Worm (Caenorhabditis elegans) whole organism, L1 larva: ENCODE measurements around the gene hrg-4.

Experiments
- C34B4.2 ChIP-seq: sonication (generic microtip); optimal IDR thresholded peaks from 2 replicates; lab custom pipeline; 2017; ENCODE audit warnings: mild to moderate bottlenecking, missing genetic modification characterization, missing compliant biosample characterization
- F16B12.6 ChIP-seq: fragments of 150-350 bp; optimal IDR thresholded peaks from 2 replicates; lab custom pipeline; 2014; ENCODE audit warnings: missing biosample characterization, missing genetic modification characterization
- aly-2 ChIP-seq: fragments of 150-350 bp; optimal IDR thresholded peaks from 2 replicates; lab custom pipeline; 2014; ENCODE audit warnings: missing biosample characterization, missing genetic modification characterization
- ama-1 ChIP-seq: fragments of 150-350 bp; optimal IDR thresholded peaks from 2 replicates; lab custom pipeline; 2014
- blmp-1 ChIP-seq: fragments of 150-350 bp; optimal IDR thresholded peaks from 2 replicates; lab custom pipeline; 2014; ENCODE audit warnings: missing biosample characterization, missing genetic modification characterization
- ceh-8 ChIP-seq: fragments of 200-800 bp; sonication (Bioruptor generic); optimal IDR thresholded peaks from 2 replicates; lab custom pipeline; 2018; ENCODE audit warnings: mild to moderate bottlenecking, missing genetic modification characterization, moderate library complexity, missing compliant biosample characterization
- ceh-88 ChIP-seq: fragments of 200-800 bp; sonication (Bioruptor generic); IDR thresholded peaks from 2 replicates; pipeline ENCODE4 v1.3.6; 2022; ENCODE audit warnings: missing genetic modification characterization, missing compliant biosample characterization
- dpl-1 ChIP-seq, 3 experiments: fragments of 150-350 bp in 2 of 3; sonication (generic microtip) in 1 of 3; optimal IDR thresholded peaks; 2 replicates each; lab custom pipeline; 2014 to 2017; ENCODE audit warnings: missing biosample characterization in 3 of 3, missing genetic modification characterization in 3 of 3, missing genetic modification reagents in 3 of 3
- dsc-1 ChIP-seq: sonication (generic microtip); optimal IDR thresholded peaks from 2 replicates; lab custom pipeline; 2016; ENCODE audit warnings: mild to moderate bottlenecking, missing genetic modification characterization, missing compliant biosample characterization
- efl-1 ChIP-seq, 4 experiments: fragments of 150-350 bp; optimal IDR thresholded peaks in 3 of 4; peaks in 1 of 4; 1 replicate in 1 of 4; 2 replicates in 3 of 4; lab custom pipeline; 2014; ENCODE audit warnings: missing biosample characterization in 2 of 4, missing genetic modification characterization in 2 of 4, missing genetic modification reagents in 2 of 4
- egl-13 ChIP-seq: sonication (generic microtip); optimal IDR thresholded peaks from 2 replicates; lab custom pipeline; 2016; ENCODE audit warnings: missing genotype, missing genetic modification reagents, missing genetic modification characterization, missing compliant biosample characterization
- egl-27 ChIP-seq, 2 experiments: fragments of 150-350 bp in 1 of 2; sonication (generic microtip); optimal IDR thresholded peaks; 3 replicates each; lab custom pipeline; 2017 to 2018; ENCODE audit warnings: missing biosample characterization in 2 of 2, missing genetic modification characterization in 2 of 2, missing genetic modification reagents in 2 of 2
- elt-2 ChIP-seq: sonication (generic microtip); optimal IDR thresholded peaks from 2 replicates; lab custom pipeline; 2016; ENCODE audit warnings: missing genetic modification characterization, mild to moderate bottlenecking, inconsistent platforms, missing compliant biosample characterization, missing genetic modification reagents
- elt-3 ChIP-seq, 6 experiments: fragments of 150-350 bp in 1 of 6; sonication (generic microtip); optimal IDR thresholded peaks; 2 replicates each; lab custom pipeline; 2017 to 2018; ENCODE audit warnings: missing biosample characterization in 6 of 6, missing genetic modification characterization in 6 of 6, inconsistent platforms in 1 of 6
- ets-5 ChIP-seq: fragments of 200-800 bp; sonication (Bioruptor generic); IDR thresholded peaks from 2 replicates; pipeline ENCODE4 v1.3.6; 2022; ENCODE audit warnings: missing genetic modification characterization, missing compliant biosample characterization
- fkh-10 ChIP-seq: sonication (generic microtip); optimal IDR thresholded peaks from 2 replicates; lab custom pipeline; 2017; ENCODE audit warnings: missing biosample characterization, missing genetic modification reagents, missing genetic modification characterization
- fkh-8 ChIP-seq: sonication (generic microtip); optimal IDR thresholded peaks from 2 replicates; lab custom pipeline; 2016; ENCODE audit warnings: mild to moderate bottlenecking, missing genetic modification characterization, missing compliant biosample characterization
- grh-1 ChIP-seq: fragments of 200-800 bp; sonication (Bioruptor generic); IDR thresholded peaks from 2 replicates; pipeline ENCODE4 v1.3.6; 2022; ENCODE audit warnings: missing genetic modification reagents, missing genetic modification characterization, missing compliant biosample characterization
- isw-1 ChIP-seq: fragments of 200-800 bp; sonication (Bioruptor generic); IDR thresholded peaks from 2 replicates; pipeline ENCODE4 v1.3.6; 2022; ENCODE audit warnings: missing genetic modification characterization, missing compliant biosample characterization
- jun-1 ChIP-seq: fragments of 150-350 bp; optimal IDR thresholded peaks from 2 replicates; lab custom pipeline; 2014; ENCODE audit warnings: missing biosample characterization, missing genetic modification reagents, missing genetic modification characterization
- lin-13 ChIP-seq: fragments of 150-350 bp; optimal IDR thresholded peaks from 2 replicates; lab custom pipeline; 2014; ENCODE audit warnings: missing biosample characterization, missing genetic modification reagents, missing genetic modification characterization
- lin-14 ChIP-seq: fragments of 200-800 bp; sonication (Bioruptor generic); optimal IDR thresholded peaks from 2 replicates; lab custom pipeline; 2018; ENCODE audit warnings: mild to moderate bottlenecking, missing genetic modification characterization, moderate library complexity, missing compliant biosample characterization
- lir-3 ChIP-seq: sonication (generic microtip); optimal IDR thresholded peaks from 2 replicates; lab custom pipeline; 2016; ENCODE audit warnings: mild to moderate bottlenecking, missing genetic modification characterization, moderate library complexity, missing compliant biosample characterization; ENCODE audit not compliant: poor library complexity
- lsy-2 ChIP-seq, 2 experiments: fragments of 150-350 bp; optimal IDR thresholded peaks; 2 replicates each; lab custom pipeline; 2014; ENCODE audit warnings: missing biosample characterization in 2 of 2, missing genetic modification characterization in 2 of 2
- mab-9 ChIP-seq: fragments of 200-800 bp; sonication (Bioruptor generic); IDR thresholded peaks from 2 replicates; pipeline ENCODE4 v1.3.6; 2022; ENCODE audit warnings: missing genetic modification reagents, missing genetic modification characterization, missing compliant biosample characterization
- mdl-1 ChIP-seq, 2 experiments: fragments of 150-350 bp; optimal IDR thresholded peaks; 2 replicates each; lab custom pipeline; 2014 to 2017; ENCODE audit warnings: missing biosample characterization in 2 of 2, missing genetic modification characterization in 2 of 2, inconsistent platforms in 1 of 2
- nhr-11 ChIP-seq: fragments of 150-350 bp; optimal IDR thresholded peaks from 2 replicates; lab custom pipeline; 2014; ENCODE audit warnings: missing biosample characterization, missing genetic modification characterization
- nhr-19 ChIP-seq: fragments of 200-800 bp; sonication (Bioruptor generic); conservative IDR thresholded peaks from 2 replicates; pipeline ENCODE4 v1.3.6; 2022; ENCODE audit warnings: missing genetic modification characterization, missing compliant biosample characterization
- nhr-71 ChIP-seq: sonication (generic microtip); optimal IDR thresholded peaks from 2 replicates; lab custom pipeline; 2016; ENCODE audit warnings: mild to moderate bottlenecking, missing genetic modification characterization, moderate library complexity, missing compliant biosample characterization
- nhr-85 ChIP-seq: sonication (generic microtip); peaks from one replicate; lab custom pipeline; 2016; ENCODE audit warnings: missing genetic modification characterization, inconsistent platforms, missing compliant biosample characterization
- pag-3 ChIP-seq: sonication (generic microtip); optimal IDR thresholded peaks from 2 replicates; lab custom pipeline; 2017; ENCODE audit warnings: missing genetic modification characterization, mild to moderate bottlenecking, missing compliant biosample characterization, antibody characterized with exemption, borderline replicate concordance; ENCODE audit not compliant: insufficient read depth
- skn-1 ChIP-seq: fragments of 150-350 bp; optimal IDR thresholded peaks from 2 replicates; lab custom pipeline; 2014; ENCODE audit warnings: missing biosample characterization, missing genetic modification characterization
- snpc-4 ChIP-seq: fragments of 150-350 bp; optimal IDR thresholded peaks from 2 replicates; lab custom pipeline; 2014; ENCODE audit warnings: missing biosample characterization, missing genetic modification characterization
- snu-23 ChIP-seq: sonication (generic microtip); optimal IDR thresholded peaks from 2 replicates; lab custom pipeline; 2016; ENCODE audit warnings: missing genetic modification characterization, missing compliant biosample characterization
- sox-4 ChIP-seq: sonication (generic microtip); optimal IDR thresholded peaks from 2 replicates; lab custom pipeline; 2016; ENCODE audit warnings: missing genetic modification characterization, missing compliant biosample characterization
- sptf-1 ChIP-seq: fragments of 150-350 bp; optimal IDR thresholded peaks from 2 replicates; lab custom pipeline; 2014; ENCODE audit warnings: missing biosample characterization, missing genetic modification characterization
- sup-37 ChIP-seq: fragments of 200-800 bp; sonication (Bioruptor generic); optimal IDR thresholded peaks from 2 replicates; lab custom pipeline; 2018; ENCODE audit warnings: mild to moderate bottlenecking, missing genetic modification characterization, missing compliant biosample characterization
- swsn-7 ChIP-seq: sonication (generic microtip); optimal IDR thresholded peaks from 2 replicates; lab custom pipeline; 2016; ENCODE audit warnings: missing genetic modification characterization, missing compliant biosample characterization
- tbx-2 ChIP-seq: sonication (generic microtip); optimal IDR thresholded peaks from 2 replicates; lab custom pipeline; 2016; ENCODE audit warnings: missing genetic modification characterization, missing compliant biosample characterization
- tlp-1 ChIP-seq: fragments of 150-350 bp; optimal IDR thresholded peaks from 2 replicates; lab custom pipeline; 2014; ENCODE audit warnings: missing biosample characterization, missing genetic modification characterization
- unc-130 ChIP-seq: fragments of 150-350 bp; optimal IDR thresholded peaks from 2 replicates; lab custom pipeline; 2017; ENCODE audit warnings: missing biosample characterization, missing genetic modification characterization, inconsistent platforms
- unc-86 ChIP-seq: sonication (generic microtip); optimal IDR thresholded peaks from 2 replicates; lab custom pipeline; 2016; ENCODE audit warnings: missing genetic modification characterization, missing compliant biosample characterization
- unc-98 ChIP-seq: fragments of 200-800 bp; sonication (Bioruptor generic); IDR thresholded peaks from 2 replicates; pipeline ENCODE4 v1.3.6; 2022; ENCODE audit warnings: missing genetic modification characterization, missing compliant biosample characterization
- zag-1 ChIP-seq: fragments of 150-350 bp; optimal IDR thresholded peaks from 2 replicates; lab custom pipeline; 2014; ENCODE audit warnings: missing biosample characterization, missing genetic modification characterization
- zip-4 ChIP-seq: fragments of 200-800 bp; sonication (Bioruptor generic); optimal IDR thresholded peaks from 2 replicates; lab custom pipeline; 2018; ENCODE audit warnings: mild to moderate bottlenecking, missing genetic modification characterization, moderate library complexity, missing compliant biosample characterization
- ztf-11 ChIP-seq, 2 experiments: sonication (generic microtip); optimal IDR thresholded peaks; 2 replicates each; lab custom pipeline; 2016 to 2017; ENCODE audit warnings: missing genetic modification characterization in 2 of 2, missing biosample characterization in 1 of 2, missing compliant biosample characterization in 1 of 2

Gene hrg-4

DNA sequence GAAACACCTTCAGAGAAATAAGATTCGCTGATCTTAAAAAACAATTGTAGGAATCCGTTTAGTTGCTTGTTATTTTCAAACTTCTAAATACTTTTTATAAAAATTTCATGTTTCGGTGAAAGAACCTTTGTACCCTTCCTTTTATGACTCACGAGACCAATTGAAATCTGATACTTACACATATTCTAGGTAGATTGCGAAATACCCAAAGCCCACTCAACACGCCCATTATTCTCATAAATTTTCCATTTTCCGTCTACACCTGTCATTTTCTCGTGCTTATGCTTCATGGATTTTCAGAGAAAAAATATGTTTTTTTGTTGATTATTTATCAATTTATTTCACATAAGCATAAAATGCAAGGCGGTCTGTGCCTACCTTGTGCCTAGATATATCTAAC, 24.4 kb downstream of the hrg-4 start:
- TF ChIP-seq unc-130 (no peak), isw-1 (GFP tag; lab: Robert Waterston, UW) (0 out of 2 replicates have a peak, but pooled peaks have one; percentile 3), aly-2 (no peak), elt-3 (tag; optimal IDR thresholded peaks at IDR 0.05; lab: Kevin White, UChicago) (no peak), unc-86 (no peak), ama-1 (lab: Kevin White, UChicago) (no peak), dsc-1 (tag; lab: Kevin White, UChicago) (no peak), ets-5 (GFP tag; lab: Robert Waterston, UW) (no peak), zip-4 (GFP tag; lab: Kevin White, UChicago) (peak; percentile 60), lsy-2 (tag; optimal IDR thresholded peaks at IDR 0.05; lab: Kevin White, UChicago) (peak in 1 of 2 experiments; percentile 9), sox-4 (no peak), mab-9 (GFP tag; lab: Robert Waterston, UW) (no peak), nhr-11 (tag; lab: Kevin White, UChicago) (no peak), tbx-2 (tag; lab: Kevin White, UChicago) (no peak), fkh-8 (tag; lab: Kevin White, UChicago) (peak; percentile 76), fkh-10 (no peak), lin-14 (GFP tag; lab: Kevin White, UChicago) (peak; percentile 44), nhr-85 (tag; lab: Kevin White, UChicago) (peak; percentile 6), lin-13 (GFP tag; lab: Kevin White, UChicago) (no peak), pag-3 (tag; lab: Kevin White, UChicago) (no peak), F16B12.6 (no peak), snpc-4 (tag; lab: Kevin White, UChicago) (no peak), elt-2 (tag; lab: Kevin White, UChicago) (no peak), mdl-1 (tag; optimal IDR thresholded peaks at IDR 0.05; lab: Kevin White, UChicago) (no peak), egl-13 (tag; lab: Kevin White, UChicago) (no peak), efl-1 (optimal IDR thresholded peaks at IDR 0.05; lab: Kevin White, UChicago) (no peak), efl-1 (GFP tag; optimal IDR thresholded peaks at IDR 0.05 in 1 of 2; lab: Kevin White, UChicago) (no peak), snu-23 (GFP tag; lab: Kevin White, UChicago) (no peak), ceh-88 (GFP tag; lab: Robert Waterston, UW) (no peak), swsn-7 (tag; lab: Kevin White, UChicago) (no peak), nhr-19 (GFP tag; lab: Robert Waterston, UW) (no peak), ztf-11 (tag; optimal IDR thresholded peaks at IDR 0.05; lab: Kevin White, UChicago) (no peak), skn-1 (tag; lab: Kevin White, UChicago) (peak; percentile 63), dpl-1 (GFP tag; optimal IDR thresholded peaks at IDR 0.05; lab: Kevin White, UChicago) (no peak), nhr-71 (tag; lab: Kevin White, UChicago) (peak; percentile 50), zag-1 (tag; lab: Kevin White, UChicago) (no peak), C34B4.2 (tag; lab: Kevin White, UChicago) (no peak), egl-27 (tag; optimal IDR thresholded peaks at IDR 0.05; lab: Kevin White, UChicago) (no peak)

DNA sequence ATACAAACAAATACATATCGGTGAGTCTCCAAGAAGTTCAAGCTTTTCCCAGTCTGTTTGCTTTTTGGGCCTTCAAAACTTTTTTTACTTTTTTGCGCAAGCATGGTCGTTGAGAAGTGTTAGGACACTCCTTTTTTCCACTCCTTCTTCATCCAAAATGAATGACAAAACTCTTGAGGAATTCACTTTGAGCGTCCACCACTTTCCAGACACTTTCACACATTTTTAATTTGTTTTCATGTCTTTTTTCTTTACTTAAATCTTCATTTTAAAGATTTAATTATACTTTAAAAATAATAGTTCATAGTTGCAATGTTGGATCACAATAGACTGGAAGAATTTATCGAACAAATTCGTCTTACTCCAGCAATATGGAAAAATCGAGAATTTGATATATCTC, 26.5 kb downstream of the hrg-4 start, which contains the start of gene F13H10.1:
F13H10.1 (plus strand) TSS at position 301 of the 400 bp plus-strand sequence.
- TF ChIP-seq efl-1 (optimal IDR thresholded peaks at IDR 0.05; lab: Kevin White, UChicago) (no peak), efl-1 (GFP tag; optimal IDR thresholded peaks at IDR 0.05 in 1 of 2; lab: Kevin White, UChicago) (peak in 1 of 2 experiments; percentile 89), unc-98 (no peak)

ce11 chrIV:11001614-11002013, 29.2 kb downstream of the hrg-4 start, which contains the start of gene F13H10.9:
F13H10.9 (plus strand) TSS chrIV:11001914.
- TF ChIP-seq sptf-1 (tag; lab: Kevin White, UChicago) (no peak), ceh-8 (GFP tag; lab: Kevin White, UChicago) (no peak), nhr-11 (tag; lab: Kevin White, UChicago) (no peak), lin-14 (GFP tag; lab: Kevin White, UChicago) (no peak), unc-86 (no peak), blmp-1 (no peak), sup-37 (GFP tag; lab: Kevin White, UChicago) (no peak), lir-3 (tag; lab: Kevin White, UChicago) (no peak), jun-1 (tag; lab: Kevin White, UChicago) (no peak), unc-98 (no peak), F16B12.6 (no peak), tlp-1 (no peak), skn-1 (tag; lab: Kevin White, UChicago) (no peak), grh-1 (GFP tag; lab: Robert Waterston, UW) (no peak)
